Fruit fly (Drosophila melanogaster): ENCODE data around the gene Hsp70Bbb.
"Not testable (repeated sequence)": the region's sequence is repeated elsewhere in the genome, so short reads cannot be mapped to it uniquely, and the experiment has no call there.

The Hsp70Bbb gene

DNA sequence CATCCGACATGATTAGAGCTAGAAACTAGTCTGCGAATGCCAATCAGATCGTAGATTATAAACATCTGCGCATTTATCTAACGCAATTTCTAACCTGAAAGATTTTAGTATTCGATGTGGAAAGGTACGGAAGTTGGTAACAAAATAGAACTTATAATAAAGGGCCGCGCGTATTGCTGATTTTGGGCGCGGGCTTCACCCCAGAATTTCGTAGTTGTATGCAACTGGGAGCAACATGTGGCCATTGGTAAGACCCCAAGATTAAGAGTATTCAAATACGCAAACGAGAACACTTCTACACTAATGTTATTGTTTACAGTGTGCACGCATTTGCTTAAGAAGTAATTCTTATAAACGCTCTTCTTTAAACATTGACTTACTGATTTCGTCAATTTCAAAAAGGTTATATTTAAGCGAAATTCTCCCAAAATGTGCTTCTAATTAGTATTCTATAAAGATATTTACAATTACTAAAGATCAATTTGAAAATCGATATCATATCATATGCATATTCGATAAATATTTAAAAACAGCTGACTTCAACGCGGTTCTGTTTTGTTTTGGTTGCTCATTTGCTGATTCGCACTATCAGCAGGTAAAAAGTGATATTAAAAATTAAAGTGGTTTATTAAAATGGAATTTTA is 42.3 kb upstream of the Hsp70Bbb start, which contains the start of the genes CG5961 and Polr3C (continued):
- TF ChIP-seq CG2129 (GFP tag; IDR thresholded peaks at IDR 0.05; ENCODE audit: partially characterized antibody), result 0 out of 2 replicates have a peak, but pooled peaks have one; percentile 25
- peak; percentile 61 for TF ChIP-seq trem (tag; optimal IDR thresholded peaks at IDR 0.05)
- TF ChIP-seq sens (GFP tag), result peak; percentile 27
- peak; percentile 61 for TF ChIP-seq D19A (tag; optimal IDR thresholded peaks at IDR 0.05)
- peak; percentile 42 for TF ChIP-seq nmo (GFP tag; optimal IDR thresholded peaks at IDR 0.05)
- no peak for TF ChIP-seq ttk (GFP tag; IDR thresholded peaks at IDR 0.05)
- TF ChIP-seq Hand (GFP tag; optimal IDR thresholded peaks at IDR 0.05), result no peak
- 0 out of 3 replicates have a peak, but pooled peaks have one; percentile 19 for TF ChIP-seq CG6791 (GFP tag; IDR thresholded peaks at IDR 0.05; ENCODE audit: partially characterized antibody)
- peak in 1 of 2 experiments; percentile 38 for TF ChIP-seq insv (GFP tag; optimal IDR thresholded peaks at IDR 0.05)
- peak in 1 of 3 experiments; percentile 20 for TF ChIP-seq Stat92E (GFP tag; optimal IDR thresholded peaks at IDR 0.05)
- peak; percentile 70 for TF ChIP-seq CG15514 (GFP tag; optimal IDR thresholded peaks at IDR 0.05)
- no peak for TF ChIP-seq CG14860 (GFP tag; IDR thresholded peaks at IDR 0.05; ENCODE audit: partially characterized antibody)
- peak; percentile 35 for TF ChIP-seq CG3163 (GFP tag; optimal IDR thresholded peaks at IDR 0.05)
- peak; percentile 71 for TF ChIP-seq CG2116 (GFP tag; optimal IDR thresholded peaks at IDR 0.05)
- TF ChIP-seq HLH4C (GFP tag; IDR thresholded peaks at IDR 0.05; ENCODE audit: partially characterized antibody), result peak; percentile 33; the same call in 2 of the 3 replicates

DNA sequence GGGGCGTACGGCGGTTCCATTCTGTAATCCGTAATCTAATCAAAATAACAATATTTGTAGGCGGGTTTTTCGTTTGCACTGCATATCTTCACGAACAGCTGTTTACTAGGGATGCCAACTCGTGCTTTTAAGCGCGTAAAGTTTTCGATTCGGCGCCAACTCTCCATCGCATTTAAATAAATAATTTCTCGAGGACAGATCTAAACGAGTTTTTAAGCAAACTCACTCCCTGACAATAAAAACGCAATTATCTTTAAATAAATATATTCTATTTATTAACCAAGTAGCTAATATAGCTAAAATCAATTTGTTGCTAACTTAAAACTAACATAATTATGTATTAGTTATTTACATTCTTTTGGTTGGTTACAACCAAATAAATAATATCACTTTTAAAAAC is 37.1 kb upstream of the Hsp70Bbb start, which contains the start of gene CG5608:
Gene CG5608 (minus strand): TSS at position 101 of the 400 bp plus-strand sequence.
- TF ChIP-seq Bgb (GFP tag; IDR thresholded peaks at IDR 0.05; ENCODE audit: partially characterized antibody); Sry-δ (GFP tag; optimal IDR thresholded peaks at IDR 0.05); insv (GFP tag; optimal IDR thresholded peaks at IDR 0.05): not testable (repeated sequence)

DNA sequence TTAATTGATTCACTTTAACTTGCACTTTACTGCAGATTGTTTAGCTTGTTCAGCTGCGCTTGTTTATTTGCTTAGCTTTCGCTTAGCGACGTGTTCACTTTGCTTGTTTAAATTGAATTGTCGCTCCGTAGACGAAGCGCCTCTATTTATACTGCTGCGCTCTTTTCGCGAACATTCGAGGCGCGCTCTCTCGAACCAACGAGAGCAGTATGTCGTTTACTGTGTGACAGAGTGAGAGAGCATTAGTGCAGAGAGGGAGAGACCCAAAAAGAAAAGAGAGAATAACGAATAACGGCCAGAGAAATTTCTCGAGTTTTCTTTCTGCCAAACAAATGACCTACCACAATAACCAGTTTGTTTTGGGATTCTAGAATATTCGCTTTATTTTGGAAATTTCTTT is 34.6 kb upstream of the Hsp70Bbb start, which contains the start of gene Hsp70Ba:
Gene Hsp70Ba (minus strand): TSS at position 102 of the 400 bp plus-strand sequence.
- peak; percentile 66 for TF ChIP-seq onecut (GFP tag; IDR thresholded peaks at IDR 0.05)
- TF ChIP-seq Trl (optimal IDR thresholded peaks at IDR 0.05), result peak in 1 of 2 experiments; percentile 70
- TF ChIP-seq Trl (GFP tag; optimal IDR thresholded peaks at IDR 0.05), result not testable (repeated sequence)

DNA sequence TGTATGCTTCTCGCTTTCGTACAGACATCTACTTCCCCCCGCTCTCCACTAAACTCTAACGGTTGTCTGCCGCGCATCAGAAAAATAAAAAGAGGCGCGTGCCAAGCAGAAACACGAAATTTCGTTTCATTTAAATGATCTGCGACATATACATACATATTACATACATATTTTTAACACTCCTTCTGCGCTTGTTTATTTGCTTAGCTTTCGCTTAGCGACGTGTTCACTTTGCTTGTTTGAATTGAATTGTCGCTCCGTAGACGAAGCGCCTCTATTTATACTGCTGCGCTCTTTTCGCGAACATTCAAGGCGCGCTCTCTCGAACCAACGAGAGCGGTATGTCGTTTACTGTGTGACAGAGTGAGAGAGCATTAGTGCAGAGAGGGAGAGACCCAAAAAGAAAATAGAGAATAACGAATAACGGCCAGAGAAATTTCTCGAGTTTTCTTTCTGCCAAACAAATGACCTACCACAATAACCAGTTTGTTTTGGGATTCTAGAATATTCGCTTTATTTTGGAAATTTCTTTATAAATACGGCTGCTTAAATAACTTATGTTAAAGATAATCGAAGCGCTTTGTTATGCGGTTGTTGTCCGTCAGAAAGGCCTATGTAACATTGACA is 25.0 kb upstream of the Hsp70Bbb start:
- TF ChIP-seq yki (optimal IDR thresholded peaks at IDR 0.05) (peak; percentile 15), Jarid2 (GFP tag; optimal IDR thresholded peaks at IDR 0.05) (peak; percentile 88), onecut (GFP tag; IDR thresholded peaks at IDR 0.05) (peak; percentile 71), CG5180 (GFP tag; optimal IDR thresholded peaks at IDR 0.05) (peak; percentile 91), nom (GFP tag; optimal IDR thresholded peaks at IDR 0.05) (peak; percentile 11), Deaf1 (tag; optimal IDR thresholded peaks at IDR 0.05) (peak; percentile 36), sens (GFP tag) (peak; percentile 61), Gug (GFP tag; IDR thresholded peaks at IDR 0.05) (peak; percentile 53; the same call in 1 of the 4 replicates), sug (tag; optimal IDR thresholded peaks at IDR 0.05) (peak; percentile 4), CTCF (GFP tag; optimal IDR thresholded peaks at IDR 0.05) (peak; percentile 44), cg (GFP tag; optimal IDR thresholded peaks at IDR 0.05) (peak; percentile 41), Tbp (GFP tag; optimal IDR thresholded peaks at IDR 0.05) (peak; percentile 63), Blimp-1 (GFP tag; optimal IDR thresholded peaks at IDR 0.05) (peak; percentile 18), Trl (optimal IDR thresholded peaks at IDR 0.05) (peak; percentile 71 to 86), Med (GFP tag) (peak; percentile 43)
- not testable (repeated sequence) for TF ChIP-seq Trl (GFP tag; optimal IDR thresholded peaks at IDR 0.05)
